Worm (Caenorhabditis elegans) whole organism, young adult: ENCODE data around the gene unc-4.

Source experiments
- F33H1.4 ChIP-seq: fragments of 200-800 bp; sonication (Bioruptor generic); IDR thresholded peaks from 2 replicates; pipeline ENCODE4 v1.3.6; 2022; ENCODE audit warnings: missing genetic modification reagents, missing genetic modification characterization, missing compliant biosample characterization
- K11D2.4 ChIP-seq: fragments of 200-800 bp; sonication (Bioruptor generic); IDR thresholded peaks from 2 replicates; pipeline ENCODE4 v1.3.6; 2022; ENCODE audit warnings: missing genetic modification reagents, missing genetic modification characterization, missing compliant biosample characterization
- T07F8.4 ChIP-seq: sonication (generic microtip); optimal IDR thresholded peaks from 2 replicates; lab custom pipeline; 2016; ENCODE audit warnings: mild to moderate bottlenecking, missing genetic modification characterization, moderate library complexity, missing compliant biosample characterization
- Y53G8AR.9 ChIP-seq: fragments of 200-800 bp; sonication (Bioruptor generic); conservative IDR thresholded peaks from 2 replicates; pipeline ENCODE4 v1.3.6; 2022; ENCODE audit warnings: missing genetic modification reagents, missing genetic modification characterization, missing compliant biosample characterization
- Y56A3A.18 ChIP-seq: fragments of 200-800 bp; sonication (Bioruptor generic); IDR thresholded peaks from 2 replicates; pipeline ENCODE4 v1.3.6; 2022; ENCODE audit warnings: missing genetic modification reagents, missing genetic modification characterization, missing compliant biosample characterization
- Y79H2A.3 ChIP-seq: fragments of 200-800 bp; sonication (Bioruptor generic); conservative IDR thresholded peaks from 2 replicates; pipeline ENCODE4 v1.3.6; 2022; ENCODE audit warnings: missing genetic modification reagents, missing genetic modification characterization, missing compliant biosample characterization
- Y95B8A.8 ChIP-seq: fragments of 200-800 bp; sonication (Bioruptor generic); IDR thresholded peaks from 2 replicates; pipeline ENCODE4 v1.3.6; 2022; ENCODE audit warnings: missing genetic modification reagents, missing genetic modification characterization, missing compliant biosample characterization
- akir-1 ChIP-seq: fragments of 200-800 bp; sonication (Bioruptor generic); optimal IDR thresholded peaks from 2 replicates; lab custom pipeline; 2018; ENCODE audit warnings: mild to moderate bottlenecking, missing genetic modification characterization, moderate library complexity, missing compliant biosample characterization
- aptf-3 ChIP-seq: fragments of 200-800 bp; sonication (Bioruptor generic); IDR thresholded peaks from 2 replicates; pipeline ENCODE4 v1.3.6; 2022; ENCODE audit warnings: missing genetic modification characterization, missing compliant biosample characterization
- atf-7 ChIP-seq: sonication (generic microtip); optimal IDR thresholded peaks from 2 replicates; lab custom pipeline; 2017; ENCODE audit warnings: mild to moderate bottlenecking, missing genetic modification characterization, missing compliant biosample characterization
- athp-1 ChIP-seq: sonication (generic microtip); optimal IDR thresholded peaks from 2 replicates; lab custom pipeline; 2017; ENCODE audit warnings: mild to moderate bottlenecking, missing genetic modification characterization, missing compliant biosample characterization
- ccch-3 ChIP-seq: fragments of 200-800 bp; sonication (Bioruptor generic); optimal IDR thresholded peaks from 2 replicates; lab custom pipeline; 2018; ENCODE audit warnings: mild to moderate bottlenecking, missing genetic modification characterization, missing compliant biosample characterization
- ceh-27 ChIP-seq: fragments of 200-800 bp; sonication (Bioruptor generic); optimal IDR thresholded peaks from 2 replicates; lab custom pipeline; 2018; ENCODE audit warnings: mild to moderate bottlenecking, missing genetic modification characterization, moderate library complexity, missing compliant biosample characterization
- ceh-40 ChIP-seq: fragments of 200-800 bp; sonication (Bioruptor generic); IDR thresholded peaks from 2 replicates; pipeline ENCODE4 v1.3.6; 2022; ENCODE audit warnings: missing genetic modification characterization, missing compliant biosample characterization
- ceh-79 ChIP-seq: sonication (generic microtip); optimal IDR thresholded peaks from 2 replicates; lab custom pipeline; 2017; ENCODE audit warnings: mild to moderate bottlenecking, missing genetic modification characterization, missing compliant biosample characterization
- efl-1 ChIP-seq: fragments of 150-350 bp; optimal IDR thresholded peaks from 2 replicates; lab custom pipeline; 2014; ENCODE audit warnings: missing biosample characterization, missing genetic modification reagents, missing genetic modification characterization
- ekl-4 ChIP-seq: fragments of 200-800 bp; sonication (Bioruptor generic); IDR thresholded peaks from 2 replicates; pipeline ENCODE4 v1.3.6; 2022; ENCODE audit warnings: missing genetic modification reagents, missing genetic modification characterization, missing compliant biosample characterization
- ets-4 ChIP-seq: fragments of 200-800 bp; sonication (Bioruptor generic); optimal IDR thresholded peaks from 2 replicates; lab custom pipeline; 2018; ENCODE audit warnings: mild to moderate bottlenecking, missing genetic modification characterization, missing compliant biosample characterization
- hmg-1.2 ChIP-seq: fragments of 200-800 bp; sonication (Bioruptor generic); IDR thresholded peaks from 2 replicates; pipeline ENCODE4 v1.3.6; 2022; ENCODE audit warnings: missing genetic modification reagents, missing genetic modification characterization, missing compliant biosample characterization
- hrde-1 ChIP-seq: sonication (generic microtip); optimal IDR thresholded peaks from 2 replicates; lab custom pipeline; 2016; ENCODE audit warnings: missing genetic modification characterization, mild to moderate bottlenecking, missing compliant biosample characterization, moderate library complexity, missing genotype, missing genetic modification reagents, borderline replicate concordance
- lin-26 ChIP-seq: fragments of 200-800 bp; sonication (Bioruptor generic); IDR thresholded peaks from 2 replicates; pipeline ENCODE4 v1.3.6; 2022; ENCODE audit warnings: missing genetic modification reagents, missing genetic modification characterization, missing compliant biosample characterization
- lin-35 ChIP-seq, 3 experiments: fragments of 150-350 bp in 2 of 3; sonication (generic microtip) in 1 of 3; optimal IDR thresholded peaks; 2 replicates each; lab custom pipeline; 2014 to 2018; ENCODE audit warnings: missing biosample characterization in 3 of 3, missing genetic modification characterization in 3 of 3, missing genetic modification reagents in 3 of 3
- lsl-1 ChIP-seq: fragments of 200-800 bp; sonication (Bioruptor generic); optimal IDR thresholded peaks from 2 replicates; lab custom pipeline; 2018; ENCODE audit warnings: mild to moderate bottlenecking, missing genetic modification characterization, moderate library complexity, missing compliant biosample characterization
- madf-10 ChIP-seq: sonication (generic microtip); optimal IDR thresholded peaks from 2 replicates; lab custom pipeline; 2016; ENCODE audit warnings: mild to moderate bottlenecking, missing genetic modification characterization, missing compliant biosample characterization
- madf-6 ChIP-seq: fragments of 200-800 bp; sonication (Bioruptor generic); IDR thresholded peaks from 2 replicates; pipeline ENCODE4 v1.3.6; 2022; ENCODE audit warnings: missing genetic modification reagents, missing genetic modification characterization, missing compliant biosample characterization
- mcd-1 ChIP-seq: fragments of 200-800 bp; sonication (Bioruptor generic); IDR thresholded peaks from 2 replicates; pipeline ENCODE4 v1.3.6; 2022; ENCODE audit warnings: missing genetic modification reagents, missing genetic modification characterization, missing compliant biosample characterization
- mel-28 ChIP-seq: sonication (generic microtip); optimal IDR thresholded peaks from 2 replicates; lab custom pipeline; 2016; ENCODE audit warnings: borderline replicate concordance, mild to moderate bottlenecking, missing genetic modification characterization, missing compliant biosample characterization
- nfya-1 ChIP-seq: sonication (generic microtip); optimal IDR thresholded peaks from 2 replicates; lab custom pipeline; 2017; ENCODE audit warnings: antibody characterized with exemption, missing compliant biosample characterization, missing genetic modification characterization, borderline replicate concordance; ENCODE audit not compliant: insufficient read depth
- nfyb-1 ChIP-seq: fragments of 200-800 bp; sonication (Bioruptor generic); IDR thresholded peaks from 2 replicates; pipeline ENCODE4 v1.3.6; 2022; ENCODE audit warnings: missing genetic modification reagents, missing genetic modification characterization, missing compliant biosample characterization
- nhr-179 ChIP-seq: sonication (generic microtip); optimal IDR thresholded peaks from 2 replicates; lab custom pipeline; 2016; ENCODE audit warnings: mild to moderate bottlenecking, missing genetic modification characterization, missing compliant biosample characterization
- pha-4 ChIP-seq: fragments of 150-350 bp; sonication (generic microtip); optimal IDR thresholded peaks from 2 replicates; lab custom pipeline; 2014; ENCODE audit warnings: missing biosample characterization, missing genetic modification reagents, missing genetic modification characterization
- sdz-38 ChIP-seq: sonication (generic microtip); optimal IDR thresholded peaks from 2 replicates; lab custom pipeline; 2016; ENCODE audit warnings: missing genotype, missing genetic modification characterization, missing compliant biosample characterization
- sea-2 ChIP-seq: fragments of 200-800 bp; sonication (Bioruptor generic); IDR thresholded peaks from 2 replicates; pipeline ENCODE4 v1.3.6; 2022; ENCODE audit warnings: missing genetic modification characterization, missing compliant biosample characterization
- tbp1 ChIP-seq: fragments of 200-800 bp; sonication (Bioruptor generic); optimal IDR thresholded peaks from 2 replicates; lab custom pipeline; 2018; ENCODE audit warnings: mild to moderate bottlenecking, missing genetic modification characterization, missing compliant biosample characterization
- tbx-9 ChIP-seq: sonication (generic microtip); optimal IDR thresholded peaks from 2 replicates; lab custom pipeline; 2016; ENCODE audit warnings: borderline replicate concordance, missing genetic modification characterization, inconsistent platforms, missing compliant biosample characterization
- ztf-22 ChIP-seq: fragments of 200-800 bp; sonication (Bioruptor generic); optimal IDR thresholded peaks from 2 replicates; lab custom pipeline; 2018; ENCODE audit warnings: mild to moderate bottlenecking, missing genetic modification characterization, moderate library complexity, missing compliant biosample characterization
- ztf-28 ChIP-seq: fragments of 200-800 bp; sonication (Bioruptor generic); IDR thresholded peaks from 2 replicates; pipeline ENCODE4 v1.3.6; 2022; ENCODE audit warnings: missing genetic modification reagents, missing genetic modification characterization, missing compliant biosample characterization

The unc-4 gene

DNA sequence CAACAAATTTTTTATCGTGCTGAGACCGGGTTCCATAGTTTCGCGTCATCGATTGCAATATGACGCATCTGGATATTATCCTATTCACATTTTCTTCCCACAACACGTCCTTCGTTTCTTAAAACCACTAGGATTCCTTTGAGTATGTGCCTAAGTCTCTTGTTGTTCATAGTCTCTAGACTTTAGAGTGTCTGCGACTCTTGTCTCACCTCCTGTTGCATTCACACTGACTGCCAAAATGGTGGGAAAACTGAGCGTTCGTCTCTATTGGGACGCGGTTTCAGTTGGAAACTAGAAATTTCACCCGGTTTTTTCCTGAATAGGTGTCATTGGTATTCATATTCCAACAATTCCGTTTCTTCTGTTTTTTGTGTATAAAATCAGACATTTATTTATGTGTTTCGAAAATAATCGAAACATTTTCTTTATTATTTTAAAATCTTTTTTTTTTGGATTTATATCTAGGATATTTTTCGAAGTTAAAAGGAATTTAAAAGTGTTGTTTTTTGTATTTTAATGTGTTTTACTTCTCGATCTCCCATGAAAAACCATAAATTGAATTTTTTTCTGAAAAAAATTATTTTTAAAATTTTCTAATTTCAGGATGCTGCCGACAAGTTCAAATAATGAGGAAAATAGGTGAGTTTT lies 21.6 kb upstream of the unc-4 start, which contains the start of gene C05C10.2:
C05C10.2 (plus strand) TSS at position 598 of the 648 bp plus-strand sequence.
- peak; percentile 52; the same call in 1 of the 2 replicates for TF ChIP-seq hmg-1.2 (GFP tag; lab: Robert Waterston, UW)
- no peak for TF ChIP-seq akir-1 (GFP tag; lab: Kevin White, UChicago)

DNA sequence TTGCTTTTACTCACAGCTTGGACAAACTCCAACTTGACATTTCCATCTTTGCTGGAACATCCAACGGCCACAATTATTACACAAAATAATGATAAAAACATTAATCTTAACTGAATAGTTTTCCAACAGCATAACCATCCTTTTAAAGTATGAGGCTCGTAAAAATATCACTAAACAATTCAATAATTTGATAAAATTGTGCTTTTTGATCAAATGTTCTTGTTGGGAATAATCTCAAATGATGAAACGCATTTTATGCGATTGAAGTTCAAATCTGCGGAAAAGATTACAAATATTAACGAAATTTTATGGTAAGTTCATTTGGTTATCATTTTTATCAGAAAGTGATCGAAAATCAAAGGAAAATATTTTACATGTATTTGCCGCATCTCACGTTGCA lies 20.3 kb upstream of the unc-4 start, which contains the start of gene pho-10:
pho-10 (minus strand) TSS at position 101 of the 400 bp plus-strand sequence.
- no peak for TF ChIP-seq aptf-3
- no peak for TF ChIP-seq tbx-9 (tag; lab: Kevin White, UChicago)
- TF ChIP-seq lin-35 (GFP tag; optimal IDR thresholded peaks at IDR 0.05; lab: Kevin White, UChicago): no peak
- no peak for TF ChIP-seq madf-10 (tag; lab: Kevin White, UChicago)
- TF ChIP-seq madf-6 (GFP tag; lab: Robert Waterston, UW): no peak
- no peak for TF ChIP-seq ceh-40
- TF ChIP-seq lin-26: no peak
- no peak for TF ChIP-seq ceh-27
- TF ChIP-seq T07F8.4 (tag; lab: Kevin White, UChicago): no peak
- no peak for TF ChIP-seq hmg-1.2 (GFP tag; lab: Robert Waterston, UW)
- no peak for TF ChIP-seq nfyb-1 (GFP tag; lab: Robert Waterston, UW)
- no peak for TF ChIP-seq ekl-4 (GFP tag; lab: Robert Waterston, UW)
- no peak for TF ChIP-seq ztf-22
- TF ChIP-seq Y79H2A.3 (GFP tag; lab: Robert Waterston, UW): no peak

DNA sequence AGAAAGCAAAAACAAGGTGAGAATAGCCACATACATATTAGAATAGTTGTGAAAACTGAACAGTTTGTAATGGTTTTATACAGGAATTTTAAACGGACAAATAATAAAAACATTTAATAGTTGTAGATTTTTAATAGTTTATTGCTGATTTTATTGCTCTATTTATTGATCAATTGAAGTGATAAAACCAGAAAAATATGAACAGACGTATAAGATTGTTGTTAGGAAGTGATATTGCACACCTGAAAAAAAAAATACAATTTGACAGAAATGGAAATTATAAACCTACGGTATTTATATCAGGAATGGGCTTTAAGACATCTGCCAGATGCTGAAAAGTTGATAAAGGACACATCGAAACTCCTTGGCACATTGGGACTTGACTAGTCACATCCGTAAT lies 17.7 kb upstream of the unc-4 start, which contains the start of gene C05C10.8:
C05C10.8 (minus strand) TSS at position 101 of the 400 bp plus-strand sequence.
- TF ChIP-seq lsl-1 (GFP tag; lab: Kevin White, UChicago) (no peak), efl-1 (GFP tag; lab: Kevin White, UChicago) (no peak), F33H1.4 (GFP tag; lab: Robert Waterston, UW) (no peak), nhr-179 (tag; lab: Kevin White, UChicago) (no peak), nfya-1 (tag; lab: Kevin White, UChicago) (no peak), mel-28 (tag; lab: Kevin White, UChicago) (no peak), tbp1 (GFP tag; lab: Kevin White, UChicago) (no peak), atf-7 (tag; lab: Kevin White, UChicago) (no peak), K11D2.4 (GFP tag; lab: Robert Waterston, UW) (no peak), athp-1 (no peak), T07F8.4 (tag; lab: Kevin White, UChicago) (no peak), Y53G8AR.9 (GFP tag; lab: Robert Waterston, UW) (no peak), mcd-1 (GFP tag; lab: Robert Waterston, UW) (no peak), ztf-28 (GFP tag; lab: Robert Waterston, UW) (no peak), ccch-3 (GFP tag; lab: Kevin White, UChicago) (no peak), sea-2 (GFP tag; lab: Robert Waterston, UW) (no peak), sdz-38 (no peak), ets-4 (no peak)

DNA sequence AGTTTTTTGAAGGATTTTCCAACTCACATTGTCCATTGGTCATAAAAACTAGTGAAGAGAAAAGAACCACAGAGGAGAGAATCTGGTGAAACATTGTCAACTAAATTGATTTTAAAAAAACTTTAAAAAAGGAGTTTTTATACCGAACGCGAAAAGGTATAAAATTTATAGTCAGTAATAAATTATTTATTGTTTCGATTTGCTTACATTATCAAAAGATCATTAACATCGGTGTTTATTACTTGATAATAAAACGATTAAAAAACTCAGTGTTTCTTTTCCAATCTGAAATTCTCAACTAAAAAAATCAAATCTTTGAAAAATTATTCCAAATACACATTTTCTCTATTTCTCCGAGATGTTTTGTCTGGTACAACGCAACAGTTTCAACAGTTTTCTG lies 16.0 kb upstream of the unc-4 start, which contains the start of gene F26C11.4:
F26C11.4 (minus strand) TSS at position 101 of the 400 bp plus-strand sequence.
- TF ChIP-seq hmg-1.2 (GFP tag; lab: Robert Waterston, UW): no peak
- TF ChIP-seq ztf-28 (GFP tag; lab: Robert Waterston, UW): no peak
- TF ChIP-seq ceh-27: no peak
- no peak for TF ChIP-seq Y56A3A.18 (GFP tag; lab: Robert Waterston, UW)
- no peak for TF ChIP-seq hrde-1 (tag; lab: Kevin White, UChicago)
- no peak for TF ChIP-seq ceh-79 (tag; lab: Kevin White, UChicago)
- no peak for TF ChIP-seq pha-4 (tag; lab: Kevin White, UChicago)
- TF ChIP-seq sea-2 (GFP tag; lab: Robert Waterston, UW): no peak
- no peak for TF ChIP-seq mcd-1 (GFP tag; lab: Robert Waterston, UW)
- TF ChIP-seq Y95B8A.8 (GFP tag; lab: Robert Waterston, UW): no peak
- TF ChIP-seq, all 124 proteins: peak for 0
